Fruit fly (Drosophila melanogaster) whole organism, embryonic: ENCODE measurements around the gene Polr1D.

ENCODE experiments used
- Atf3 ChIP-seq: fragments of 200-800 bp; sonication (Bioruptor generic); optimal IDR thresholded peaks from 3 replicates; lab custom pipeline; 2016; ENCODE audit warnings: missing biosample characterization, missing genetic modification characterization
- Atf6 ChIP-seq: fragments of 200-800 bp; sonication (Bioruptor generic); IDR thresholded peaks from 2 replicates; pipeline ENCODE4 v1.3.6; 2022; ENCODE audit warnings: missing biosample characterization, missing genetic modification characterization
- B-H1 ChIP-seq: fragments of 200-800 bp; sonication (Bioruptor generic); IDR thresholded peaks from 3 replicates; pipeline ENCODE4 v1.3.6; 2022; ENCODE audit warnings: missing biosample characterization, missing genetic modification characterization
- Bgb ChIP-seq: fragments of 200-800 bp; sonication (Bioruptor generic); IDR thresholded peaks from 2 replicates; pipeline ENCODE4 v1.3.6; 2022; ENCODE audit warnings: missing biosample characterization, missing genetic modification characterization; ENCODE audit not compliant: partially characterized antibody
- Blimp-1 ChIP-seq: fragments of 200-800 bp; sonication (Bioruptor generic); optimal IDR thresholded peaks from 3 replicates; lab custom pipeline; 2018; ENCODE audit warnings: missing biosample characterization, missing genetic modification characterization, mild to moderate bottlenecking, moderate library complexity, missing genetic modification reagents
- CG10274 ChIP-seq: fragments of 200-800 bp; sonication (Bioruptor generic); optimal IDR thresholded peaks from 3 replicates; lab custom pipeline; 2017; ENCODE audit warnings: missing biosample characterization, mild to moderate bottlenecking, missing genetic modification characterization
- CG10959 ChIP-seq: fragments of 200-800 bp; sonication (Bioruptor generic); IDR thresholded peaks from 2 replicates; pipeline ENCODE4 v1.3.6; 2022; ENCODE audit warnings: missing biosample characterization, missing genetic modification characterization
- CG11093 ChIP-seq: fragments of 200-800 bp; sonication (Bioruptor generic); IDR thresholded peaks from 3 replicates; pipeline ENCODE4 v1.3.6; 2022; ENCODE audit warnings: missing biosample characterization, missing genetic modification characterization
- CG14667 ChIP-seq: fragments of 200-800 bp; sonication (Bioruptor generic); IDR thresholded peaks from 2 replicates; pipeline ENCODE4 v1.3.6; 2022; ENCODE audit warnings: missing biosample characterization, missing genetic modification characterization
- CG14860 ChIP-seq: fragments of 200-800 bp; sonication (Bioruptor generic); IDR thresholded peaks from 3 replicates; pipeline ENCODE4 v1.3.6; 2022; ENCODE audit warnings: missing biosample characterization, missing genetic modification characterization; ENCODE audit not compliant: partially characterized antibody
- CG15514 ChIP-seq: fragments of 200-800 bp; sonication (Bioruptor generic); optimal IDR thresholded peaks from 3 replicates; lab custom pipeline; 2017; ENCODE audit warnings: missing biosample characterization, missing genetic modification characterization, mild to moderate bottlenecking, moderate library complexity, missing genetic modification reagents
- CG1603 ChIP-seq: fragments of 200-800 bp; sonication (Bioruptor generic); optimal IDR thresholded peaks from 2 replicates; lab custom pipeline; 2019; ENCODE audit warnings: missing biosample characterization, mild to moderate bottlenecking, missing genetic modification characterization, moderate library complexity
- CG17359 ChIP-seq: fragments of 200-800 bp; sonication (Bioruptor generic); optimal IDR thresholded peaks from 3 replicates; lab custom pipeline; 2018; ENCODE audit warnings: missing biosample characterization, mild to moderate bottlenecking, missing genetic modification characterization, moderate library complexity
- CG30403 ChIP-seq: fragments of 200-800 bp; sonication (Bioruptor generic); optimal IDR thresholded peaks from 3 replicates; lab custom pipeline; 2016; ENCODE audit warnings: missing biosample characterization, missing genetic modification characterization
- CG34422 ChIP-seq: fragments of 200-800 bp; sonication (Bioruptor generic); IDR thresholded peaks from 3 replicates; pipeline ENCODE4 v1.3.6; 2022; ENCODE audit warnings: missing biosample characterization, missing genetic modification characterization
- CG3726 ChIP-seq: fragments of 200-800 bp; sonication (Bioruptor generic); IDR thresholded peaks from 3 replicates; pipeline ENCODE4, ENCODE4 v1.3.6; 2022; ENCODE audit warnings: missing biosample characterization, missing genetic modification characterization
- CG4328 ChIP-seq: fragments of 200-800 bp; sonication (Bioruptor generic); optimal IDR thresholded peaks from 3 replicates; lab custom pipeline; 2017; ENCODE audit warnings: missing biosample characterization, missing genetic modification reagents, missing genetic modification characterization
- CG4360 ChIP-seq: fragments of 200-800 bp; sonication (Bioruptor generic); IDR thresholded peaks from 2 replicates; pipeline ENCODE4 v1.3.6; 2022; ENCODE audit warnings: missing biosample characterization, missing genetic modification characterization
- CG5245 ChIP-seq: fragments of 200-800 bp; sonication (Bioruptor generic); optimal IDR thresholded peaks from 3 replicates; lab custom pipeline; 2016; ENCODE audit warnings: missing biosample characterization, missing genetic modification characterization
- CG6765 ChIP-seq: fragments of 200-800 bp; sonication (Bioruptor generic); optimal IDR thresholded peaks from 3 replicates; lab custom pipeline; 2017; ENCODE audit warnings: missing biosample characterization, mild to moderate bottlenecking, missing genetic modification characterization
- CG6791 ChIP-seq: fragments of 200-800 bp; sonication (Bioruptor generic); IDR thresholded peaks from 3 replicates; pipeline ENCODE4 v1.3.6; 2022; ENCODE audit warnings: missing biosample characterization, missing genetic modification characterization; ENCODE audit not compliant: partially characterized antibody
- CG7556 ChIP-seq: fragments of 200-800 bp; sonication (Bioruptor generic); optimal IDR thresholded peaks from 2 replicates; lab custom pipeline; 2017; ENCODE audit warnings: missing biosample characterization, mild to moderate bottlenecking, missing genetic modification characterization
- Dll ChIP-seq: fragments of 200-800 bp; sonication (Bioruptor generic); IDR thresholded peaks from 4 replicates; pipeline ENCODE4 v1.3.6; 2022; ENCODE audit warnings: missing biosample characterization, missing genetic modification characterization; ENCODE audit not compliant: partially characterized antibody
- Eip74EF ChIP-seq, 2 experiments: fragments of 200-800 bp in 1 of 2; fragments of >200 bp in 1 of 2; sonication (Bioruptor generic) in 1 of 2; optimal IDR thresholded peaks; 2 replicates each; lab custom pipeline; 2017 to 2019; ENCODE audit warnings: missing biosample characterization in 2 of 2, missing genetic modification characterization in 2 of 2, mild to moderate bottlenecking in 1 of 2, moderate library complexity in 1 of 2
- HLH3B ChIP-seq: fragments of 200-800 bp; sonication (Bioruptor generic); IDR thresholded peaks from 2 replicates; pipeline ENCODE4 v1.3.6; 2022; ENCODE audit warnings: missing biosample characterization, missing genetic modification characterization
- MBD-R2 ChIP-seq: fragments of 200-800 bp; sonication (Bioruptor generic); IDR thresholded peaks from 2 replicates; pipeline ENCODE4 v1.3.6; 2022; ENCODE audit warnings: missing biosample characterization, missing genetic modification characterization
- NK7.1 ChIP-seq: fragments of 200-800 bp; sonication (Bioruptor generic); optimal IDR thresholded peaks from 3 replicates; lab custom pipeline; 2016; ENCODE audit warnings: missing biosample characterization, missing genetic modification characterization
- Ptx1 ChIP-seq: fragments of 200-800 bp; sonication (Bioruptor generic); IDR thresholded peaks from 2 replicates; pipeline ENCODE4 v1.3.6; 2022; ENCODE audit warnings: missing biosample characterization, missing genetic modification characterization
- Scr ChIP-seq: fragments of 200-800 bp; sonication (Bioruptor generic); IDR thresholded peaks from 2 replicates; pipeline ENCODE4 v1.3.6; 2022; ENCODE audit warnings: missing biosample characterization, missing genetic modification characterization; ENCODE audit not compliant: partially characterized antibody
- Sin3A ChIP-seq: fragments of >200 bp; optimal IDR thresholded peaks from 2 replicates; lab custom pipeline; 2018
- Sry-β ChIP-seq: fragments of 200-800 bp; sonication (Bioruptor generic); optimal IDR thresholded peaks from 2 replicates; lab custom pipeline; 2018; ENCODE audit warnings: missing biosample characterization, mild to moderate bottlenecking, missing genetic modification characterization, moderate library complexity
- btn ChIP-seq: fragments of 200-800 bp; sonication (Bioruptor generic); optimal IDR thresholded peaks from 2 replicates; lab custom pipeline; 2016; ENCODE audit warnings: missing biosample characterization, missing genetic modification characterization
- cato ChIP-seq: fragments of 200-800 bp; sonication (Bioruptor generic); optimal IDR thresholded peaks from 2 replicates; lab custom pipeline; 2016; ENCODE audit warnings: missing biosample characterization, missing genetic modification characterization, borderline replicate concordance
- danr ChIP-seq: fragments of 200-800 bp; sonication (Bioruptor generic); IDR thresholded peaks from 2 replicates; pipeline ENCODE4 v1.3.6; 2022; ENCODE audit warnings: missing biosample characterization, missing genetic modification characterization
- fd3F ChIP-seq: fragments of 200-800 bp; sonication (Bioruptor generic); optimal IDR thresholded peaks from 2 replicates; lab custom pipeline; 2018; ENCODE audit warnings: missing biosample characterization, mild to moderate bottlenecking, missing genetic modification characterization, moderate library complexity
- gcm ChIP-seq: fragments of 200-800 bp; sonication (Bioruptor generic); optimal IDR thresholded peaks from 2 replicates; lab custom pipeline; 2019; ENCODE audit warnings: missing biosample characterization, mild to moderate bottlenecking, missing genetic modification characterization, moderate library complexity
- gem ChIP-seq: fragments of 200-800 bp; sonication (Bioruptor generic); optimal IDR thresholded peaks from 2 replicates; lab custom pipeline; 2019; ENCODE audit warnings: missing biosample characterization, mild to moderate bottlenecking, missing genetic modification characterization, moderate library complexity
- gsb ChIP-seq: fragments of 200-800 bp; sonication (Bioruptor generic); IDR thresholded peaks from 2 replicates; pipeline ENCODE4 v1.3.6; 2022; ENCODE audit warnings: missing biosample characterization, missing genetic modification characterization
- hb ChIP-seq: fragments of 200-800 bp; sonication (Bioruptor generic); IDR thresholded peaks from 3 replicates; pipeline ENCODE4 v1.3.6; 2022; ENCODE audit warnings: missing biosample characterization, missing genetic modification characterization; ENCODE audit not compliant: partially characterized antibody
- ind ChIP-seq: fragments of 200-800 bp; sonication (Bioruptor generic); optimal IDR thresholded peaks from 3 replicates; lab custom pipeline; 2016; ENCODE audit warnings: missing biosample characterization, missing genetic modification characterization
- lbe ChIP-seq: fragments of 200-800 bp; sonication (Bioruptor generic); optimal IDR thresholded peaks from 2 replicates; lab custom pipeline; 2016; ENCODE audit warnings: missing biosample characterization, mild to moderate bottlenecking, missing genetic modification characterization
- lmd ChIP-seq: fragments of 200-800 bp; sonication (Bioruptor generic); IDR thresholded peaks from 2 replicates; pipeline ENCODE4 v1.3.6; 2022; ENCODE audit warnings: missing biosample characterization, missing genetic modification characterization
- org-1 ChIP-seq: fragments of 200-800 bp; sonication (Bioruptor generic); optimal IDR thresholded peaks from 2 replicates; lab custom pipeline; 2017; ENCODE audit warnings: missing biosample characterization, missing genetic modification characterization
- pb ChIP-seq: fragments of 200-800 bp; sonication (Bioruptor generic); optimal IDR thresholded peaks from 3 replicates; lab custom pipeline; 2016; ENCODE audit warnings: missing biosample characterization, missing genetic modification characterization
- pita ChIP-seq: fragments of 200-800 bp; sonication (Bioruptor generic); optimal IDR thresholded peaks from 2 replicates; lab custom pipeline; 2017; ENCODE audit warnings: missing biosample characterization, mild to moderate bottlenecking, missing genetic modification characterization
- salm ChIP-seq: fragments of 200-800 bp; sonication (Bioruptor generic); optimal IDR thresholded peaks from 2 replicates; lab custom pipeline; 2018; ENCODE audit warnings: missing biosample characterization, mild to moderate bottlenecking, missing genetic modification characterization
- sima ChIP-seq: fragments of 200-800 bp; sonication (Bioruptor generic); optimal IDR thresholded peaks from 2 replicates; lab custom pipeline; 2016; ENCODE audit warnings: missing biosample characterization, missing genetic modification characterization
- slbo ChIP-seq: fragments of 200-800 bp; sonication (Bioruptor generic); IDR thresholded peaks from 2 replicates; pipeline ENCODE4 v1.3.6; 2022; ENCODE audit warnings: missing biosample characterization, missing genetic modification characterization
- tap ChIP-seq: fragments of 200-800 bp; optimal IDR thresholded peaks from 3 replicates; lab custom pipeline; 2019; ENCODE audit warnings: missing biosample characterization, mild to moderate bottlenecking, missing genetic modification characterization, moderate library complexity
- wdn ChIP-seq: fragments of 200-800 bp; sonication (Bioruptor generic); IDR thresholded peaks from 2 replicates; pipeline ENCODE4 v1.3.6; 2022; ENCODE audit warnings: missing biosample characterization, missing genetic modification characterization

The Polr1D gene

DNA sequence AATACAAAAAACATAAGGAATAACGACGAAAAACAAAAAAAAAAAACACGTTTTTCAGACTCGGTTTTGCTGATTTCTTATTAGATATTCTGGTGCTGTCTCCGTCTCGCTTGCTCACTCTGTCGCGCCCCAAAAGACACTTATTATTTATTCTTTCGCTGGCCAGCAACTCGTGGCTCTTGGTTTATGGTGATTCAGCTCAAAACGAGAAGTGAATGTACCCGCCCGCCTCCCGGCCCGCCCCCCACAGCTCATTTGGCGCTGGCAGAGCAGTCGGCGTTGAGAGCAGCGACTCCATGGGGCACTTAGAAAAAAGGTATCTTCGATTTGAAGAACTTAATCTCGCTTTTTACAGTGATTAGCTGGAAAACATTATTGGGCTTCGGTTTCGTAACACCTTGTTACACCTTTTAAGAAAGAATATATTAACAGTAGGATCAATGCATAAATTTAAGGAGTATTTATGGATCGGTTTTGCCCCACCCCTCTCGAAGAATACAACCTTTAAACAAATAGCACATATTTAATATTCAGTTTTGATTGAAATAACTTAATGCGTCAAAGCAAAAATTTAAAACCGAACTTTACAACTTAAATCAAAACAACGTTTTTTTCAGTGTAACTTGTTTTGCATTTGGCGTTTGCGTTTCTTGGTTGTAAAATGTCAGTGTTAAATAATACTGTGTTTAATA lies 6.5 kb upstream of the Polr1D start (continued):
- TF ChIP-seq CG34422 (0 out of 3 replicates have a peak, but pooled peaks have one; percentile 43), MBD-R2 (peak; percentile 21; the same call in 1 of the 2 replicates), Ptx1 (peak; percentile 29; the same call in 1 of the 2 replicates), CG11093 (GFP tag; lab: Robert Waterston, UW) (no peak), ind (GFP tag; lab: Kevin White, UChicago) (peak; percentile 68), gsb (GFP tag; lab: Robert Waterston, UW) (0 out of 2 replicates have a peak, but pooled peaks have one; percentile 33), CG5245 (peak; percentile 36), Blimp-1 (peak; percentile 79)

DNA sequence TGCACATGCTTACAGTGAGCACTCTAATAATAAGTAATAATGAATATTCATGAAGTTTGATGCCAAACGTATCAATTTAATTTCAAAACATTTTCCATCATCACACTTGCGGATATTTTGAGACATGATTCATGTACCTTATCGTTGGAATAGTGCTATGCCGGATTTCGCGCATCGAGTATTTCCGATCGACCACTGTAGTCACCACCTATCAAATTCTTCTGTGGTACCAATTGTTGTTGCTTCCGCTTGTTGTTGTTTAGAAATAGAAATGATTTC lies 5.9 kb upstream of the Polr1D start:
- TF ChIP-seq CG14667 (GFP tag; lab: Robert Waterston, UW) (no peak), CG17359 (tag; lab: Kevin White, UChicago) (peak; percentile 15), Atf6 (GFP tag; lab: Robert Waterston, UW) (0 out of 2 replicates have a peak, but pooled peaks have one; percentile 32), NK7.1 (no peak), CG4328 (GFP tag; lab: Kevin White, UChicago) (no peak), tap (tag; lab: Kevin White, UChicago) (no peak), pb (GFP tag; lab: Kevin White, UChicago) (no peak), org-1 (peak; percentile 4), gem (tag; lab: Kevin White, UChicago) (peak; percentile 54), sima (GFP tag; lab: Kevin White, UChicago) (no peak), CG15514 (GFP tag; lab: Kevin White, UChicago) (peak; percentile 50), CG10959 (no peak), Dll (GFP tag; lab: Robert Waterston, UW) (no peak), CG14860 (GFP tag; lab: Robert Waterston, UW) (no peak), pita (GFP tag; lab: Kevin White, UChicago) (no peak), lmd (peak; percentile 68; the same call in 1 of the 2 replicates), CG6791 (GFP tag; lab: Robert Waterston, UW) (no peak), Bgb (no peak), fd3F (GFP tag; lab: Kevin White, UChicago) (no peak), CG7556 (peak; percentile 30), CG3726 (no peak), CG1603 (tag; lab: Kevin White, UChicago) (peak; percentile 48), wdn (no peak), Atf3 (no peak), B-H1 (GFP tag; lab: Robert Waterston, UW) (no peak), Scr (GFP tag; lab: Robert Waterston, UW) (no peak), CG10274 (no peak), CG6765 (GFP tag; lab: Kevin White, UChicago) (no peak), slbo (GFP tag; lab: Robert Waterston, UW) (peak; percentile 72), cato (GFP tag; lab: Kevin White, UChicago) (no peak), lbe (GFP tag; lab: Kevin White, UChicago) (no peak), CG30403 (GFP tag; lab: Kevin White, UChicago) (peak; percentile 18), Sin3A (lab: Kevin White, UChicago) (no peak), Sry-β (GFP tag; lab: Kevin White, UChicago) (no peak), salm (tag; lab: Kevin White, UChicago) (no peak), HLH3B (GFP tag; lab: Robert Waterston, UW) (no peak), hb (GFP tag; lab: Robert Waterston, UW) (no peak), danr (GFP tag; lab: Robert Waterston, UW) (no peak), btn (no peak), Eip74EF (GFP tag; optimal IDR thresholded peaks at IDR 0.05; lab: Kevin White, UChicago) (peak in 1 of 2 experiments; percentile 19), CG4360 (GFP tag; lab: Robert Waterston, UW) (no peak), gcm (GFP tag; lab: Kevin White, UChicago) (no peak)
